Worm (Caenorhabditis elegans): ENCODE measurements around the gene swt-6.

Gene swt-6

DNA sequence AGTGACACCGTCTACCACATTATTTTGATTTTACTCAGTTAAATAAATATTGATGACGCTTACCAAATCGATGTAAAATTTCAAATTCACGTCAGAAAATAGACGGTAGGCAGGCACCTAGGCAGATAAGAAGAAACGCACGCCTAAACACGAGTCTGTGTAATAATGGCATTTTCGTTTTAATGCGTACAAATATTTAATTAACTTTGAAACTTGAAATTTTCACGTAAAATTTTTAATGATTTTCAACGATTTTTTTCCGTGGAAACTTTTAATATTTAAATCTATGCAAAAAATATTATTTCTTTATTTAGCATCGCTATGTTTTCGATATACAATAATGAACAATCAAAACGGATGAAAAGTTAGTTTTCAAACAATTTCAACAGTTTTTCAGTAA lies 22.9 kb upstream of the swt-6 start, which contains the start of gene C06B3.16:
TSS of gene C06B3.16 (plus strand) at position 301 of the 400 bp plus-strand sequence.
- no peak for TF ChIP-seq elt-2 (tag; optimal IDR thresholded peaks at IDR 0.05)
- no peak for TF ChIP-seq sea-2 (GFP tag; optimal IDR thresholded peaks at IDR 0.05)
- no peak for TF ChIP-seq nhr-28 (tag; optimal IDR thresholded peaks at IDR 0.05)

DNA sequence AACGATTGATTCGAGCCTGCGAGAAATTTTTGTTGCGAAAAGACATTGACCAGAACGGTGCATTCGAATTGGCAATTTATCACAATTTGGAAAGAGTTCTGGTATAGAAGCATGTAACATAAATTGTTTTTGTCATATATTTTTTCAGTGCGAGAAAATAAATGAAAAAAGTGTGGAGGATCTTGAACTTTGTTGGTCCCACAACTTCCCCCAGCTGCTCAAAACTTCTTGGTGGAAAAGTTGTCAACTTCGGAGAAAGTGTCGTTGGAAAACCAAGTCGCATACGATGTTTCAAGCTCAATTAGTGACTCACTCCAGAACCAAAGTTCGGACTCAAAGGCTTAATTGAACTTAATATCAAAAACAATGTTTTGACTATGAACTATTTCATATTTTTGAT lies 22.2 kb upstream of the swt-6 start:
- TF ChIP-seq mml-1 (tag; optimal IDR thresholded peaks at IDR 0.05) (no peak), aly-2 (tag; optimal IDR thresholded peaks at IDR 0.05) (no peak), ztf-4 (tag; optimal IDR thresholded peaks at IDR 0.05) (no peak), lin-15B (tag; optimal IDR thresholded peaks at IDR 0.05) (no peak), sea-2 (GFP tag; optimal IDR thresholded peaks at IDR 0.05) (no peak), pqm-1 (tag; optimal IDR thresholded peaks at IDR 0.05) (no peak), ztf-11 (tag; optimal IDR thresholded peaks at IDR 0.05) (no peak), nhr-23 (tag; optimal IDR thresholded peaks at IDR 0.05) (no peak), zag-1 (tag; optimal IDR thresholded peaks at IDR 0.05) (no peak), nhr-67 (tag; optimal IDR thresholded peaks at IDR 0.05) (no peak), egl-5 (tag; optimal IDR thresholded peaks at IDR 0.05) (no peak), mdl-1 (tag; optimal IDR thresholded peaks at IDR 0.05) (no peak), ceh-28 (tag; optimal IDR thresholded peaks at IDR 0.05) (no peak), nhr-25 (tag; optimal IDR thresholded peaks at IDR 0.05) (no peak), elt-3 (tag; optimal IDR thresholded peaks at IDR 0.05) (no peak), nfya-1 (tag; optimal IDR thresholded peaks at IDR 0.05; ENCODE audit: insufficient read depth) (no peak), nhr-28 (tag; optimal IDR thresholded peaks at IDR 0.05) (no peak)

DNA sequence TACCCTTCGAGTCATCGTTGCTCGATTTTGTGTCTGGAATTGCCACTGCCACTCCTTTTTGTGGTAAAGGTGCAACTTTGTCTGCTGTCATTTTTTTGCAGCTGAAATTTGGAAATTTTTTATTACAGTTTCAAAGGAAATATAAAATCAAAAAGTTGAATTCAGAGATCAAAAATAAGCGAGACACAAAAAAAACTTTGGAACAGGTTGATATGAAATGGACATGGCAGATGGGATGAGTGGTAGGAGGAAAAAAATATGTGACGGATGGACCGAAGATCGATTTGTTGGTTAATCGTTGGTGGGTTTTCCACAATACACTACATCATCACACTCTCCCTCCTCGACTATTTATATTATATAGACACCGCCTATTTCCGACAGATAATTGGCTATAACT lies 19.6 kb upstream of the swt-6 start, which contains the start of gene R10D12.1:
TSS of gene R10D12.1 (minus strand) at position 101 of the 400 bp plus-strand sequence.
- TF ChIP-seq lsy-12 (tag; optimal IDR thresholded peaks at IDR 0.05) (no peak), jun-1 (tag; optimal IDR thresholded peaks at IDR 0.05) (no peak), ceh-28 (tag; optimal IDR thresholded peaks at IDR 0.05) (no peak), nhr-25 (tag; optimal IDR thresholded peaks at IDR 0.05) (no peak), sea-2 (GFP tag; optimal IDR thresholded peaks at IDR 0.05) (no peak), nfya-1 (tag; optimal IDR thresholded peaks at IDR 0.05; ENCODE audit: insufficient read depth) (no peak), lin-39 (tag; optimal IDR thresholded peaks at IDR 0.05) (no peak), mml-1 (tag; optimal IDR thresholded peaks at IDR 0.05) (no peak), nhr-43 (tag; optimal IDR thresholded peaks at IDR 0.05; ENCODE audit: poor library complexity, severe bottlenecking) (no peak), ceh-82 (tag; optimal IDR thresholded peaks at IDR 0.05) (no peak), skn-1 (tag; optimal IDR thresholded peaks at IDR 0.05) (no peak), mdl-1 (tag; optimal IDR thresholded peaks at IDR 0.05) (no peak), aly-2 (tag; optimal IDR thresholded peaks at IDR 0.05) (no peak), tbx-2 (tag; optimal IDR thresholded peaks at IDR 0.05) (no peak), elt-1 (tag; optimal IDR thresholded peaks at IDR 0.05) (no peak), unc-39 (tag; optimal IDR thresholded peaks at IDR 0.05) (no peak)

DNA sequence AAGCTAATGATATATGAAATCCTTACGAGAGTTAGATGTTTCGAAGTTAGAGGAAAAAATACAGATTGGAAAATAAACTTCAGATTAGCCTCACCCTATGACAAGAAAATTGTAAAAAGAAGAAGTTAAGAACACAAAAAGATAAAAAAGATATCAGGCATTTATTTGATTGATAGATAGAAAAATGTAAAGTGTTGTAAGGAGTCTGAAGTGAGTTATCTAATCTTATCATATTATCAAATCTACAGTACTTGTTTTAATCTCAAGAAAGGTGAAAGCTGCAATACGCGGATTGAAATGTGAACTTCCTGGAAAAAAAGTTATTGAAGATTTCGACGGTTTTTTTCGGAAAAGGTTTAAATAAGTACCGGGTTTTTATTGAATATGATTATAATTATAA lies 18.7 kb upstream of the swt-6 start:
- no peak for TF ChIP-seq ceh-9 (tag; optimal IDR thresholded peaks at IDR 0.05)
- no peak for TF ChIP-seq nhr-25 (tag; optimal IDR thresholded peaks at IDR 0.05)
- TF ChIP-seq elt-3 (tag; optimal IDR thresholded peaks at IDR 0.05): peak in 1 of 3 experiments; percentile 42
- TF ChIP-seq elt-2 (tag; optimal IDR thresholded peaks at IDR 0.05): no peak

DNA sequence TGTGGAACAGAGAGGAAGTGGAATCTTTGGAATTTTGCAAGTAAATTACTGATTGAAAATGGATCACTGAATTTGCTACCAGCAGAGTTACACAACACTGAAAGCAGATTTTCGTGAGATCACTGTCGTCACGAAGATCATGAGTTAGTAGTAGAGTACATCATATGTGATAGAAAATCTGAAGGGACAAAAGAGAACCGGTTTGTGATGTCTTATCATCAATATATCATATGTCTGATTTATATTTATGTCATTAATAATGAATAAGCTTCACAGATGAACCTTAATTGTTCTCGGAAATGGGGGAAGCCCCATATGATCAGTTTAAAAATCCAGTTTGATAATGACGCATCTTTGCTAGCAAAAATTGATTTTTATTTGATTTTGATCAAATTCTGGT lies 18.1 kb upstream of the swt-6 start:
- peak; percentile 16 for TF ChIP-seq nhr-25 (tag; optimal IDR thresholded peaks at IDR 0.05)
- no peak for TF ChIP-seq sea-2 (GFP tag; optimal IDR thresholded peaks at IDR 0.05)
- no peak for TF ChIP-seq nfya-1 (tag; optimal IDR thresholded peaks at IDR 0.05; ENCODE audit: insufficient read depth)
- TF ChIP-seq nhr-43 (tag; optimal IDR thresholded peaks at IDR 0.05; ENCODE audit: poor library complexity, severe bottlenecking): peak; percentile 49
- TF ChIP-seq pha-4 (tag; optimal IDR thresholded peaks at IDR 0.05): no peak
- no peak for TF ChIP-seq eor-1 (tag; optimal IDR thresholded peaks at IDR 0.05)
- peak; percentile 29 for TF ChIP-seq nhr-23 (tag; optimal IDR thresholded peaks at IDR 0.05)
- peak in 1 of 3 experiments; percentile 27 for TF ChIP-seq elt-3 (tag; optimal IDR thresholded peaks at IDR 0.05)

DNA sequence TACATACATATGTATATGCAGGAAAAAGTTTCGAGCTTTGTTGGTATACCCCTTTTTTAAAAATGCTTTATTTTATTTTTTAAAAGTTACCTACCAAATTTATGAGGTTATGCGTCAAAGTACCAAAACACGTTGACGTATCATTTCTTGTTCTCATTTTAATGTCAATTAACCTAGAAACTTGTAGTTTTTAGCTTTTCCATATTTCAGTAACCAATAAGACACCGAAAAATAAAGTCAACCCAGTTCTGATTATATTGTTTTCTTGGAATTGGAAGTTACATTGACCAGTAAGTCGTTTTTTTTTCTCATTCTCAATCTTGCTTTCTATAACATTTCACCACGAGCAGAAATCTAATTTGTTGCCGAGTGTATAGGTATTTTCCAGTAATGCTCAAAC lies 17.3 kb upstream of the swt-6 start, which contains the start of gene srw-145:
TSS of gene srw-145 (plus strand) at position 301 of the 400 bp plus-strand sequence.
- TF ChIP-seq nhr-11 (tag; optimal IDR thresholded peaks at IDR 0.05): peak; percentile 62
- TF ChIP-seq fkh-2 (tag; optimal IDR thresholded peaks at IDR 0.05): no peak
